Worm (Caenorhabditis elegans): ENCODE measurements around the gene srx-17.

Gene srx-17

ce11 chrV:13854306-13854705 lies 13.3 kb downstream of the srx-17 start, which contains the start of gene ttr-21:
Gene ttr-21 (minus strand): TSS chrV:13854405.
- TF ChIP-seq ceh-2 (tag; optimal IDR thresholded peaks at IDR 0.05), result no peak
- no peak for TF ChIP-seq hlh-8 (tag; optimal IDR thresholded peaks at IDR 0.05)
- no peak for TF ChIP-seq ceh-48 (tag; optimal IDR thresholded peaks at IDR 0.05)
- TF ChIP-seq unc-55 (GFP tag; optimal IDR thresholded peaks at IDR 0.05), result no peak
- no peak for TF ChIP-seq hlh-6 (tag; optimal IDR thresholded peaks at IDR 0.05)
- no peak for TF ChIP-seq elt-4 (tag; optimal IDR thresholded peaks at IDR 0.05)
- TF ChIP-seq mec-3 (tag; optimal IDR thresholded peaks at IDR 0.05; ENCODE audit: borderline replicate concordance), result no peak
- TF ChIP-seq unc-42 (tag; optimal IDR thresholded peaks at IDR 0.05), result no peak
- no peak for TF ChIP-seq F13H6.1 (tag; optimal IDR thresholded peaks at IDR 0.05)
- TF ChIP-seq ceh-31 (tag; optimal IDR thresholded peaks at IDR 0.05), result no peak
- TF ChIP-seq hlh-30 (tag; optimal IDR thresholded peaks at IDR 0.05; ENCODE audit: insufficient read depth), result no peak
- no peak for TF ChIP-seq pha-2 (tag; optimal IDR thresholded peaks at IDR 0.05)
- TF ChIP-seq ztf-16 (tag; optimal IDR thresholded peaks at IDR 0.05), result no peak
- no peak for TF ChIP-seq K09A11.1 (tag; optimal IDR thresholded peaks at IDR 0.05; ENCODE audit: insufficient read depth)
- no peak for TF ChIP-seq madf-2 (tag; optimal IDR thresholded peaks at IDR 0.05)

- TF ChIP-seq ceh-6 (GFP tag; optimal IDR thresholded peaks at IDR 0.05) (no peak), ceh-9 (tag; optimal IDR thresholded peaks at IDR 0.05) (no peak), tbx-7 (tag; optimal IDR thresholded peaks at IDR 0.05) (no peak), ztf-16 (tag; optimal IDR thresholded peaks at IDR 0.05) (no peak), che-1 (tag; optimal IDR thresholded peaks at IDR 0.05) (no peak), tbx-2 (tag; optimal IDR thresholded peaks at IDR 0.05) (no peak), fkh-10 (GFP tag; optimal IDR thresholded peaks at IDR 0.05) (no peak), sox-2 (GFP tag; IDR thresholded peaks at IDR 0.05) (no peak), ceh-14 (tag; optimal IDR thresholded peaks at IDR 0.05) (no peak), unc-86 (tag; optimal IDR thresholded peaks at IDR 0.05) (no peak), rnt-1 (tag; optimal IDR thresholded peaks at IDR 0.05) (no peak), lin-11 (tag; optimal IDR thresholded peaks at IDR 0.05) (no peak), pag-3 (tag; optimal IDR thresholded peaks at IDR 0.05; ENCODE audit: borderline replicate concordance) (no peak), dve-1 (tag; optimal IDR thresholded peaks at IDR 0.05) (no peak), hlh-6 (tag; optimal IDR thresholded peaks at IDR 0.05) (no peak), npax-4 (tag; optimal IDR thresholded peaks at IDR 0.05) (no peak), hlh-15 (tag; optimal IDR thresholded peaks at IDR 0.05) (no peak), ref-2 (tag; optimal IDR thresholded peaks at IDR 0.05) (no peak), ttx-3 (tag; optimal IDR thresholded peaks at IDR 0.05) (no peak), mec-3 (tag; optimal IDR thresholded peaks at IDR 0.05; ENCODE audit: borderline replicate concordance) (no peak)
These were observed 15.4 kb downstream of the srx-17 start, which contains the start of gene srx-134 for ce11 chrV:13856376-13856775. Gene srx-134 (minus strand): TSS chrV:13856476.

DNA sequence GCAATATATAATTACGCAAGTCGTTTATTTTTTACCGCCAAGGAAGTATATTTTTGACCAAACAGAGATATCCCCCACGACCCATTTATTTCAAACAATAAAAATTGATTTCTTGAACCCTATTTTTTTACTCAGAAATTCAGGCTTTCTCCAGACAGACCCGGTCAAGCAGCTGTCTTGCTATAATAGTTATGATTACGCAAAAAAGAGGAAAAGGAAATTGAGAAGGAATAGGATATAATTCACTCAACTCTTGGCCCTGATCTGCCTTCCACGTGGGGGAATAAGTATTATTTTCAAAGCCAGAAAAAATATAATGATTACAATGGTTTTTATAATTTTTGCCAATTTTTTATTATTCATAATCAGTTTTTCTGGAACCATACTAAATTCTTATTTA lies 16.1 kb downstream of the srx-17 start, which contains the start of gene srx-136:
Gene srx-136, plus strand, starts transcription at position 301 of the 400 bp plus-strand sequence.
- TF ChIP-seq ceh-24 (tag; optimal IDR thresholded peaks at IDR 0.05) (no peak), F13H6.1 (tag; optimal IDR thresholded peaks at IDR 0.05) (no peak), dmd-4 (tag; optimal IDR thresholded peaks at IDR 0.05; ENCODE audit: borderline replicate concordance) (no peak), ceh-14 (tag; optimal IDR thresholded peaks at IDR 0.05) (no peak), K09A11.1 (tag; optimal IDR thresholded peaks at IDR 0.05; ENCODE audit: insufficient read depth) (no peak), hlh-6 (tag; optimal IDR thresholded peaks at IDR 0.05) (no peak), rnt-1 (tag; optimal IDR thresholded peaks at IDR 0.05) (no peak), ceh-48 (tag; optimal IDR thresholded peaks at IDR 0.05) (no peak), ceh-19 (GFP tag; optimal IDR thresholded peaks at IDR 0.05) (no peak), unc-55 (GFP tag; optimal IDR thresholded peaks at IDR 0.05) (no peak), nhr-11 (tag; optimal IDR thresholded peaks at IDR 0.05) (no peak), pros-1 (tag; optimal IDR thresholded peaks at IDR 0.05) (no peak)

- TF ChIP-seq ceh-9 (tag; optimal IDR thresholded peaks at IDR 0.05) (no peak), npax-4 (tag; optimal IDR thresholded peaks at IDR 0.05) (no peak), nfya-1 (tag; optimal IDR thresholded peaks at IDR 0.05) (no peak), gmeb-2 (tag; optimal IDR thresholded peaks at IDR 0.05) (no peak), pha-2 (tag; optimal IDR thresholded peaks at IDR 0.05) (no peak), pqm-1 (tag; optimal IDR thresholded peaks at IDR 0.05) (no peak), hlh-15 (tag; optimal IDR thresholded peaks at IDR 0.05) (no peak), lin-11 (tag; optimal IDR thresholded peaks at IDR 0.05) (no peak), ets-4 (tag; optimal IDR thresholded peaks at IDR 0.05) (no peak), unc-55 (GFP tag; optimal IDR thresholded peaks at IDR 0.05) (no peak), sox-2 (GFP tag; IDR thresholded peaks at IDR 0.05) (no peak)
These were observed 17.9 kb downstream of the srx-17 start, which contains the start of gene srx-135 for ce11 chrV:13858906-13859305. Gene srx-135 (plus strand): TSS chrV:13859206.

Measured in whole organism, late embryonic.